Worm (Caenorhabditis elegans): ENCODE measurements around the gene egas-4.

ce11 chrIV:7542485-7543001 is 44.9 kb upstream of the egas-4 start, which contains the start of gene R05G6.10:
- no peak for TF ChIP-seq skn-1 (tag; optimal IDR thresholded peaks at IDR 0.05)
- TF ChIP-seq mdl-1 (tag; optimal IDR thresholded peaks at IDR 0.05) = no peak
